Worm (Caenorhabditis elegans): ENCODE measurements around the gene calu-1.
A peak's percentile ranks its signal among the peaks of the same experiment; 100 is the strongest.

ce11 chrX:4960422-4960821 lies 10.3 kb downstream of the calu-1 start, which contains the start of gene act-4:
- TF ChIP-seq dao-5 (tag; optimal IDR thresholded peaks at IDR 0.05) (no peak), W03F9.2 (tag; optimal IDR thresholded peaks at IDR 0.05) (no peak), him-1 (tag; optimal IDR thresholded peaks at IDR 0.05) (peak; percentile 4)
